Worm (Caenorhabditis elegans) whole organism, L2 larva: Measurements from ENCODE around the gene frpr-4.

Experiments
- R02D3.7 ChIP-seq: fragments of 150-350 bp; optimal IDR thresholded peaks from 2 replicates; lab custom pipeline; 2014; ENCODE audit warnings: missing biosample characterization, missing genetic modification characterization
- ama-1 ChIP-seq: fragments of 150-350 bp; optimal IDR thresholded peaks from 2 replicates; lab custom pipeline; 2018; ENCODE audit warnings: inconsistent platforms
- lin-39 ChIP-seq: fragments of 150-350 bp; optimal IDR thresholded peaks from 2 replicates; lab custom pipeline; 2014; ENCODE audit warnings: missing biosample characterization, missing genetic modification reagents, missing genetic modification characterization
- lsy-2 ChIP-seq, 2 experiments: fragments of 150-350 bp in 1 of 2; sonication (generic microtip) in 1 of 2; optimal IDR thresholded peaks; 2 replicates each; lab custom pipeline; 2014 to 2017; ENCODE audit warnings: missing biosample characterization in 2 of 2, missing genetic modification characterization in 2 of 2
- nhr-12 ChIP-seq: fragments of 150-350 bp; optimal IDR thresholded peaks from 2 replicates; lab custom pipeline; 2014; ENCODE audit warnings: missing biosample characterization, missing genetic modification characterization
- skn-1 ChIP-seq: sonication (generic microtip); optimal IDR thresholded peaks from 2 replicates; lab custom pipeline; 2017; ENCODE audit warnings: missing biosample characterization, missing genetic modification characterization
- ztf-11 ChIP-seq: sonication (generic microtip); optimal IDR thresholded peaks from 2 replicates; lab custom pipeline; 2017; ENCODE audit warnings: missing biosample characterization, missing genetic modification characterization
- ztf-4 ChIP-seq: fragments of 150-350 bp; optimal IDR thresholded peaks from 2 replicates; lab custom pipeline; 2014; ENCODE audit warnings: missing biosample characterization, missing genetic modification characterization

DNA sequence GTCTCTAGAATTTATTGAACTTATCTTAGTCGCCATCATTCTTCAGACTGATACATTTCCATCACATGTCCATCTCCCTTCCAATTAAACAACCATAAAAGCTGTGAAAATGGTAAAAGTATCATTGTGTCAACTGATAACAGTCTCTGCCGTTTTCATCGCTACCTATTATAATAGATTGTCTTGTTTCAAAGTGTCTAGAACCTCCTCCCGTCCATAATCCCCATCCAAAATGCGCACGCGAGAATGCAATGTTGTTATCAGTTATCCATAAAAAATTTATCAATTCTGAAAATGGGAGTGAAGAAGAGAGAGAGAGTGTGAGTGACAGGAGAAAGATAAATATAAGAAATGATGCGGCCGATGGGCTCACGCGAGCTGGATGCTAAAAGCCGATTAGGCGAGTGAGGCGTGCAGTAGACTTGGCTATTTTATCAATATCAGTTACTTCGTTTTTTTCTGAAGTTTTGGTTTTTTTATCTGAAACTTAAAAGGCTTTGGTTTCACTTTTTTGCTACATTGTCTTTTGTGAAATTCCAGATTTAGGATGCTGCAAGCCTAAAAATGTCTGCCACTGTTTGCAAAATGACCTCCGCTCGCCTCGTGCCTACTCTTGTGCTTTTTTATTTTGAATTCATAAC is 53.3 kb downstream of the frpr-4 start:
- no peak for TF ChIP-seq R02D3.7
- TF ChIP-seq lsy-2 (tag; optimal IDR thresholded peaks at IDR 0.05; lab: Kevin White, UChicago) = peak in 1 of 2 experiments; percentile 6
- no peak for TF ChIP-seq ama-1
- no peak for TF ChIP-seq nhr-12 (tag; lab: Kevin White, UChicago)
- no peak for TF ChIP-seq lin-39 (tag; lab: Kevin White, UChicago)
- peak; percentile 17 for TF ChIP-seq skn-1 (tag; lab: Kevin White, UChicago)
- TF ChIP-seq ztf-11 (tag; lab: Kevin White, UChicago) = no peak
- TF ChIP-seq ztf-4 (tag; lab: Kevin White, UChicago) = no peak
